Fruit fly (Drosophila melanogaster) whole organism, embryonic: ENCODE data around the gene CG2691.
A peak's percentile ranks its signal among the peaks of the same experiment; 100 is the strongest.

Source experiments
- CG10431 ChIP-seq: fragments of 200-800 bp; sonication (Bioruptor generic); optimal IDR thresholded peaks from 3 replicates; lab custom pipeline; 2018; ENCODE audit warnings: missing biosample characterization, mild to moderate bottlenecking, missing genetic modification characterization
- CG10462 ChIP-seq: fragments of 200-800 bp; sonication (Bioruptor generic); optimal IDR thresholded peaks from 2 replicates; lab custom pipeline; 2016; ENCODE audit warnings: missing biosample characterization, missing genetic modification characterization
- CG13424 ChIP-seq: fragments of 200-800 bp; sonication (Bioruptor generic); optimal IDR thresholded peaks from 2 replicates; lab custom pipeline; 2019; ENCODE audit warnings: missing biosample characterization, mild to moderate bottlenecking, missing genetic modification characterization, moderate library complexity
- CG14860 ChIP-seq: fragments of 200-800 bp; sonication (Bioruptor generic); IDR thresholded peaks from 3 replicates; pipeline ENCODE4 v1.3.6; 2022; ENCODE audit warnings: missing biosample characterization, missing genetic modification characterization; ENCODE audit not compliant: partially characterized antibody
- CG14965 ChIP-seq: fragments of 200-800 bp; sonication (Bioruptor generic); optimal IDR thresholded peaks from 2 replicates; lab custom pipeline; 2016; ENCODE audit warnings: missing biosample characterization, missing genetic modification characterization, borderline replicate concordance
- CG2202 ChIP-seq: fragments of 200-800 bp; sonication (Bioruptor generic); optimal IDR thresholded peaks from 2 replicates; lab custom pipeline; 2018; ENCODE audit warnings: missing biosample characterization, mild to moderate bottlenecking, missing genetic modification characterization
- CG30403 ChIP-seq: fragments of 200-800 bp; sonication (Bioruptor generic); optimal IDR thresholded peaks from 3 replicates; lab custom pipeline; 2016; ENCODE audit warnings: missing biosample characterization, missing genetic modification characterization
- CG31365 ChIP-seq: fragments of 200-800 bp; sonication (Bioruptor generic); optimal IDR thresholded peaks from 2 replicates; lab custom pipeline; 2018; ENCODE audit warnings: missing biosample characterization, mild to moderate bottlenecking, missing genetic modification characterization
- CG34376 ChIP-seq: fragments of 200-800 bp; sonication (Bioruptor generic); optimal IDR thresholded peaks from 2 replicates; lab custom pipeline; 2018; ENCODE audit warnings: missing biosample characterization, mild to moderate bottlenecking, missing genetic modification characterization
- CG4730 ChIP-seq: fragments of 200-800 bp; sonication (Bioruptor generic); IDR thresholded peaks from 2 replicates; pipeline ENCODE4 v1.3.6; 2022; ENCODE audit warnings: missing biosample characterization, missing genetic modification characterization
- CG4820 ChIP-seq: fragments of 200-800 bp; sonication (Bioruptor generic); optimal IDR thresholded peaks from 3 replicates; lab custom pipeline; 2016; ENCODE audit warnings: missing biosample characterization, missing genetic modification characterization
- CG5180 ChIP-seq: fragments of 200-800 bp; sonication (Bioruptor generic); optimal IDR thresholded peaks from 3 replicates; lab custom pipeline; 2017; ENCODE audit warnings: missing biosample characterization, missing genetic modification characterization, mild to moderate bottlenecking, moderate library complexity, missing genetic modification reagents
- CG7271 ChIP-seq: fragments of 200-800 bp; sonication (Bioruptor generic); optimal IDR thresholded peaks from 2 replicates; lab custom pipeline; 2018; ENCODE audit warnings: missing biosample characterization, mild to moderate bottlenecking, missing genetic modification characterization, moderate library complexity
- CG8281 ChIP-seq: fragments of 200-800 bp; sonication (Bioruptor generic); optimal IDR thresholded peaks from 2 replicates; lab custom pipeline; 2018; ENCODE audit warnings: missing biosample characterization, mild to moderate bottlenecking, missing genetic modification characterization, moderate library complexity
- CG8388 ChIP-seq: fragments of 200-800 bp; sonication (Bioruptor generic); optimal IDR thresholded peaks from 2 replicates; lab custom pipeline; 2019; ENCODE audit warnings: missing biosample characterization, mild to moderate bottlenecking, missing genetic modification characterization, moderate library complexity
- CG9609 ChIP-seq: fragments of 200-800 bp; sonication (Bioruptor generic); optimal IDR thresholded peaks from 3 replicates; lab custom pipeline; 2016; ENCODE audit warnings: missing biosample characterization, missing genetic modification characterization
- CG9876 ChIP-seq: fragments of 200-800 bp; sonication (Bioruptor generic); optimal IDR thresholded peaks from 2 replicates; lab custom pipeline; 2016; ENCODE audit warnings: missing biosample characterization, missing genetic modification characterization
- CHES-1-like ChIP-seq: fragments of 200-800 bp; sonication (Bioruptor generic); optimal IDR thresholded peaks from 2 replicates; lab custom pipeline; 2016; ENCODE audit warnings: missing biosample characterization, missing genetic modification characterization
- Chrac-16 ChIP-seq: fragments of 200-800 bp; sonication (Bioruptor generic); optimal IDR thresholded peaks from 3 replicates; lab custom pipeline; 2016; ENCODE audit warnings: missing biosample characterization, missing genetic modification characterization
- CrebB ChIP-seq: fragments of 200-800 bp; sonication (Bioruptor generic); optimal IDR thresholded peaks from 3 replicates; lab custom pipeline; 2018; ENCODE audit warnings: missing biosample characterization, mild to moderate bottlenecking, missing genetic modification characterization
- Ets65A ChIP-seq: fragments of 200-800 bp; sonication (Bioruptor generic); peaks from one replicate; lab custom pipeline; 2016; ENCODE audit warnings: missing biosample characterization, missing genetic modification characterization
- Ets97D ChIP-seq: fragments of 200-800 bp; sonication (Bioruptor generic); optimal IDR thresholded peaks from 3 replicates; lab custom pipeline; 2016; ENCODE audit warnings: missing biosample characterization, missing genetic modification characterization
- MESR4 ChIP-seq: fragments of 200-800 bp; sonication (Bioruptor generic); optimal IDR thresholded peaks from 2 replicates; lab custom pipeline; 2018; ENCODE audit warnings: missing biosample characterization, mild to moderate bottlenecking, missing genetic modification characterization, moderate library complexity
- MTF-1 ChIP-seq: fragments of 200-800 bp; sonication (Bioruptor generic); optimal IDR thresholded peaks from 2 replicates; lab custom pipeline; 2018; ENCODE audit warnings: missing biosample characterization, mild to moderate bottlenecking, missing genetic modification characterization, borderline replicate concordance
- Med ChIP-seq: fragments of 200-800 bp; sonication (Bioruptor generic); peaks from one replicate; lab custom pipeline; 2016; ENCODE audit warnings: missing biosample characterization, missing genetic modification characterization, mild to moderate bottlenecking, inconsistent platforms, moderate library complexity
- Vsx1 ChIP-seq: fragments of 200-800 bp; sonication (Bioruptor generic); optimal IDR thresholded peaks from 2 replicates; lab custom pipeline; 2017; ENCODE audit warnings: missing biosample characterization, mild to moderate bottlenecking, missing genetic modification characterization, missing genetic modification reagents
- ase ChIP-seq: fragments of 200-800 bp; sonication (Bioruptor generic); IDR thresholded peaks from 3 replicates; pipeline ENCODE4 v1.3.6; 2022; ENCODE audit warnings: missing biosample characterization, missing genetic modification characterization
- bbx ChIP-seq: fragments of 200-800 bp; sonication (Bioruptor generic); IDR thresholded peaks from 2 replicates; pipeline ENCODE4 v1.3.6; 2022; ENCODE audit warnings: missing biosample characterization, missing genetic modification characterization; ENCODE audit not compliant: partially characterized antibody
- crol ChIP-seq: fragments of 200-800 bp; sonication (Bioruptor generic); IDR thresholded peaks from 2 replicates; pipeline ENCODE4 v1.3.6; 2022; ENCODE audit warnings: missing biosample characterization, missing genetic modification characterization
- crp ChIP-seq, 2 experiments: fragments of 200-800 bp; sonication (Bioruptor generic); optimal IDR thresholded peaks; 2 replicates in 1 of 2; 3 replicates in 1 of 2; lab custom pipeline; 2017; ENCODE audit warnings: missing biosample characterization in 2 of 2, missing genetic modification characterization in 2 of 2, mild to moderate bottlenecking in 1 of 2, moderate library complexity in 1 of 2
- dan ChIP-seq: fragments of 200-800 bp; sonication (Bioruptor generic); IDR thresholded peaks from 2 replicates; pipeline ENCODE4 v1.3.6; 2022; ENCODE audit warnings: missing biosample characterization, missing genetic modification characterization
- dmrt99B ChIP-seq: fragments of 200-800 bp; sonication (Bioruptor generic); optimal IDR thresholded peaks from 2 replicates; lab custom pipeline; 2018; ENCODE audit warnings: missing biosample characterization, mild to moderate bottlenecking, missing genetic modification characterization, moderate library complexity
- ewg ChIP-seq: fragments of 200-800 bp; sonication (Bioruptor generic); optimal IDR thresholded peaks from 3 replicates; lab custom pipeline; 2017; ENCODE audit warnings: mild to moderate bottlenecking, missing biosample characterization, missing genetic modification reagents, missing genetic modification characterization
- fd96Cb ChIP-seq: fragments of 200-800 bp; sonication (Bioruptor generic); optimal IDR thresholded peaks from 2 replicates; lab custom pipeline; 2018; ENCODE audit warnings: missing biosample characterization, mild to moderate bottlenecking, missing genetic modification characterization, moderate library complexity
- ftz-f1 ChIP-seq: fragments of 200-800 bp; sonication (Bioruptor generic); optimal IDR thresholded peaks from 2 replicates; lab custom pipeline; 2016; ENCODE audit warnings: missing biosample characterization, missing genetic modification characterization
- fu2 ChIP-seq: fragments of 200-800 bp; sonication (Bioruptor generic); optimal IDR thresholded peaks from 2 replicates; lab custom pipeline; 2016; ENCODE audit warnings: missing biosample characterization, missing genetic modification characterization
- hth ChIP-seq: fragments of >200 bp; optimal IDR thresholded peaks from 2 replicates; lab custom pipeline; 2017; ENCODE audit warnings: inconsistent platforms
- jigr1 ChIP-seq: fragments of 200-800 bp; sonication (Bioruptor generic); IDR thresholded peaks from 3 replicates; pipeline ENCODE4 v1.3.6; 2022; ENCODE audit warnings: missing biosample characterization, missing genetic modification characterization
- kay ChIP-seq: fragments of 200-800 bp; sonication (Bioruptor generic); optimal IDR thresholded peaks from 2 replicates; lab custom pipeline; 2016; ENCODE audit warnings: missing biosample characterization, missing genetic modification characterization
- lola ChIP-seq, 3 experiments: fragments of >200 bp in 2 of 3; fragments of 200-800 bp in 1 of 3; sonication (Bioruptor generic) in 1 of 3; optimal IDR thresholded peaks; 2 replicates each; lab custom pipeline; 2017 to 2019; ENCODE audit warnings: missing biosample characterization in 3 of 3, missing genetic modification characterization in 3 of 3, mild to moderate bottlenecking in 1 of 3, moderate library complexity in 1 of 3
- nerfin-2 ChIP-seq: fragments of 200-800 bp; sonication (Bioruptor generic); IDR thresholded peaks from 2 replicates; pipeline ENCODE4 v1.3.6; 2022; ENCODE audit warnings: missing biosample characterization, missing genetic modification characterization; ENCODE audit not compliant: partially characterized antibody
- nom ChIP-seq: fragments of 200-800 bp; sonication (Bioruptor generic); optimal IDR thresholded peaks from 2 replicates; lab custom pipeline; 2017; ENCODE audit warnings: missing biosample characterization, missing genetic modification characterization, mild to moderate bottlenecking, moderate library complexity, missing genetic modification reagents
- phol ChIP-seq: fragments of 200-800 bp; sonication (Bioruptor generic); optimal IDR thresholded peaks from 3 replicates; lab custom pipeline; 2018; ENCODE audit warnings: missing biosample characterization, mild to moderate bottlenecking, missing genetic modification characterization, moderate library complexity
- pnt ChIP-seq: fragments of 200-800 bp; sonication (Bioruptor generic); optimal IDR thresholded peaks from 3 replicates; lab custom pipeline; 2016; ENCODE audit warnings: missing biosample characterization, missing genetic modification characterization
- ranshi ChIP-seq: fragments of 200-800 bp; sonication (Bioruptor generic); IDR thresholded peaks from 2 replicates; pipeline ENCODE4 v1.3.6; 2022; ENCODE audit warnings: missing biosample characterization, missing genetic modification characterization
- run ChIP-seq: fragments of 200-800 bp; sonication (Bioruptor generic); optimal IDR thresholded peaks from 3 replicates; lab custom pipeline; 2018; ENCODE audit warnings: missing biosample characterization, mild to moderate bottlenecking, missing genetic modification characterization
- shn ChIP-seq: fragments of 200-800 bp; sonication (Bioruptor generic); optimal IDR thresholded peaks from 3 replicates; lab custom pipeline; 2016; ENCODE audit warnings: missing biosample characterization, missing genetic modification characterization
- tap ChIP-seq: fragments of 200-800 bp; optimal IDR thresholded peaks from 3 replicates; lab custom pipeline; 2019; ENCODE audit warnings: missing biosample characterization, mild to moderate bottlenecking, missing genetic modification characterization, moderate library complexity
- trh ChIP-seq: fragments of 200-800 bp; sonication (Bioruptor generic); optimal IDR thresholded peaks from 2 replicates; lab custom pipeline; 2016; ENCODE audit warnings: missing biosample characterization, missing genetic modification characterization
- tx ChIP-seq: fragments of 200-800 bp; sonication (Bioruptor generic); optimal IDR thresholded peaks from 2 replicates; lab custom pipeline; 2016; ENCODE audit warnings: missing biosample characterization, missing genetic modification characterization
- unc-4 ChIP-seq: fragments of 200-800 bp; sonication (Bioruptor generic); IDR thresholded peaks from 2 replicates; pipeline ENCODE4 v1.3.6; 2022; ENCODE audit warnings: missing biosample characterization, missing genetic modification characterization; ENCODE audit not compliant: partially characterized antibody

Gene CG2691

DNA sequence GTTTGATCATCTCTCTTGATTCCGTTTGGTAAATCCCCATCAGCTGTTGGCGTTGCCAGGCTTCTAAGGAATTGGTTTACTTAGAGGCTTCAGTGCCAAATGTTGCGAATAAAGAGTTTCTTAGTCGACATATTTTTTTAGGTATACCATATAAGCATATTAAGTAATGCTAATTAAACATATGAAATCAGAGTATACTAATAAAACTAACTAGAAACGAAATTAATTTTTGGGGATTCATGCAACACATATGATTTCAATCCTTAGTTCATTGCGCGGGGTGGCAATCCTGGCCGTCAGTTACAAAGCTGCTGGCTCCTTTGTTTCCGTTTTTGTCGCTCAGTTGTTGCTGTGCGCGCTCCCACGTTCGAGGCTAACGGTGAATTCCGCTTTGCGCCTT, 45.2 kb upstream of the CG2691 start, which contains the start of gene CG15760 (continued):
- TF ChIP-seq tap (no peak), fu2 (no peak), CG31365 (no peak), CG13424 (tag; lab: Kevin White, UChicago) (peak; percentile 29), CG30403 (GFP tag; lab: Kevin White, UChicago) (no peak), fd96Cb (tag; lab: Kevin White, UChicago) (no peak), nom (no peak), nerfin-2 (no peak), phol (peak; percentile 14), ranshi (GFP tag; lab: Robert Waterston, UW) (no peak), CG10462 (no peak), CG34376 (GFP tag; lab: Kevin White, UChicago) (peak; percentile 29), ase (GFP tag; lab: Robert Waterston, UW) (no peak), hth (lab: Kevin White, UChicago) (no peak), run (tag; lab: Kevin White, UChicago) (no peak), CG8281 (tag; lab: Kevin White, UChicago) (no peak), MESR4 (GFP tag; lab: Kevin White, UChicago) (no peak), Chrac-16 (GFP tag; lab: Kevin White, UChicago) (no peak), CG9876 (GFP tag; lab: Kevin White, UChicago) (no peak), tx (GFP tag; lab: Kevin White, UChicago) (no peak), CG5180 (no peak), ewg (peak; percentile 92), CG8388 (no peak), unc-4 (GFP tag; lab: Robert Waterston, UW) (no peak), CG4730 (GFP tag; lab: Robert Waterston, UW) (no peak), dmrt99B (tag; lab: Kevin White, UChicago) (no peak), CG14860 (no peak), pnt (GFP tag; lab: Kevin White, UChicago) (no peak), crp (GFP tag; optimal IDR thresholded peaks at IDR 0.05; lab: Kevin White, UChicago) (peak in 1 of 2 experiments; percentile 72), bbx (GFP tag; lab: Robert Waterston, UW) (no peak), CG7271 (no peak), dan (GFP tag; lab: Robert Waterston, UW) (no peak), kay (no peak), lola (GFP tag; optimal IDR thresholded peaks at IDR 0.05; lab: Kevin White, UChicago) (no peak), trh (no peak), Vsx1 (no peak), crol (no peak), Med (GFP tag; lab: Kevin White, UChicago) (peak; percentile 71), shn (GFP tag; lab: Kevin White, UChicago) (no peak), CHES-1-like (GFP tag; lab: Kevin White, UChicago) (no peak), CG2202 (tag; lab: Kevin White, UChicago) (no peak), Ets65A (no peak), CG4820 (no peak), jigr1 (GFP tag; lab: Robert Waterston, UW) (no peak), ftz-f1 (GFP tag; lab: Kevin White, UChicago) (no peak), CG14965 (GFP tag; lab: Kevin White, UChicago) (no peak), Ets97D (peak; percentile 31), MTF-1 (no peak), CrebB (no peak), CG9609 (GFP tag; lab: Kevin White, UChicago) (no peak), CG10431 (GFP tag; lab: Kevin White, UChicago) (no peak)
